Fruit fly (Drosophila melanogaster) whole organism, embryonic: ENCODE data around the gene CG34384.

Experiments used
- Antp ChIP-seq: fragments of 200-800 bp; sonication (Bioruptor generic); optimal IDR thresholded peaks from 3 replicates; lab custom pipeline; 2016; ENCODE audit warnings: missing biosample characterization, missing genetic modification characterization
- Atf6 ChIP-seq: fragments of 200-800 bp; sonication (Bioruptor generic); IDR thresholded peaks from 2 replicates; pipeline ENCODE4 v1.3.6; 2022; ENCODE audit warnings: missing biosample characterization, missing genetic modification characterization
- Awh ChIP-seq: fragments of 200-800 bp; sonication (Bioruptor generic); IDR thresholded peaks from 2 replicates; pipeline ENCODE4, ENCODE4 v1.3.6; 2022; ENCODE audit warnings: missing biosample characterization, missing genetic modification characterization
- C15 ChIP-seq: fragments of 200-800 bp; sonication (Bioruptor generic); IDR thresholded peaks from 3 replicates; pipeline ENCODE4 v1.3.6; 2022; ENCODE audit warnings: missing biosample characterization, missing genetic modification characterization
- CG10543 ChIP-seq: fragments of 200-800 bp; sonication (Bioruptor generic); optimal IDR thresholded peaks from 3 replicates; lab custom pipeline; 2017; ENCODE audit warnings: missing biosample characterization, mild to moderate bottlenecking, missing genetic modification characterization, moderate library complexity
- CG10979 ChIP-seq: fragments of 200-800 bp; sonication (Bioruptor generic); optimal IDR thresholded peaks from 2 replicates; lab custom pipeline; 2018; ENCODE audit warnings: missing biosample characterization, mild to moderate bottlenecking, missing genetic modification characterization, moderate library complexity
- CG11560 ChIP-seq: fragments of 200-800 bp; sonication (Bioruptor generic); IDR thresholded peaks from 3 replicates; pipeline ENCODE4 v1.3.6; 2022; ENCODE audit warnings: missing biosample characterization, missing genetic modification characterization
- CG11696 ChIP-seq: fragments of 200-800 bp; sonication (Bioruptor generic); IDR thresholded peaks from 2 replicates; pipeline ENCODE4 v1.3.6; 2022; ENCODE audit warnings: missing biosample characterization, missing genetic modification characterization
- CG12104 ChIP-seq: fragments of 200-800 bp; sonication (Bioruptor generic); optimal IDR thresholded peaks from 3 replicates; lab custom pipeline; 2016; ENCODE audit warnings: missing biosample characterization, missing genetic modification characterization
- CG12236 ChIP-seq: fragments of 200-800 bp; sonication (Bioruptor generic); optimal IDR thresholded peaks from 2 replicates; lab custom pipeline; 2016; ENCODE audit warnings: missing biosample characterization, missing genetic modification characterization
- CG13123 ChIP-seq: fragments of 200-800 bp; sonication (Bioruptor generic); optimal IDR thresholded peaks from 2 replicates; lab custom pipeline; 2016; ENCODE audit warnings: missing biosample characterization, missing genetic modification characterization
- CG14667 ChIP-seq: fragments of 200-800 bp; sonication (Bioruptor generic); IDR thresholded peaks from 2 replicates; pipeline ENCODE4 v1.3.6; 2022; ENCODE audit warnings: missing biosample characterization, missing genetic modification characterization
- CG14710 ChIP-seq: fragments of 200-800 bp; sonication (Bioruptor generic); optimal IDR thresholded peaks from 3 replicates; lab custom pipeline; 2019; ENCODE audit warnings: missing biosample characterization, mild to moderate bottlenecking, missing genetic modification characterization, moderate library complexity
- CG16779 ChIP-seq: fragments of 200-800 bp; sonication (Bioruptor generic); IDR thresholded peaks from 2 replicates; pipeline ENCODE4 v1.3.6; 2022; ENCODE audit warnings: missing biosample characterization, missing genetic modification characterization
- CG17328 ChIP-seq: fragments of 200-800 bp; sonication (Bioruptor generic); IDR thresholded peaks from 2 replicates; pipeline ENCODE4 v1.3.6; 2022; ENCODE audit warnings: missing biosample characterization, missing genetic modification characterization
- CG17361 ChIP-seq: fragments of 200-800 bp; sonication (Bioruptor generic); IDR thresholded peaks from 3 replicates; pipeline ENCODE4 v1.3.6; 2022; ENCODE audit warnings: missing biosample characterization, missing genetic modification characterization
- CG17385 ChIP-seq: fragments of 200-800 bp; sonication (Bioruptor generic); optimal IDR thresholded peaks from 3 replicates; lab custom pipeline; 2018; ENCODE audit warnings: missing biosample characterization, mild to moderate bottlenecking, missing genetic modification characterization
- CG30431 ChIP-seq: fragments of 200-800 bp; sonication (Bioruptor generic); optimal IDR thresholded peaks from 2 replicates; lab custom pipeline; 2017; ENCODE audit warnings: missing biosample characterization, missing genetic modification characterization
- CG31365 ChIP-seq: fragments of 200-800 bp; sonication (Bioruptor generic); optimal IDR thresholded peaks from 2 replicates; lab custom pipeline; 2018; ENCODE audit warnings: missing biosample characterization, mild to moderate bottlenecking, missing genetic modification characterization
- CG32532 ChIP-seq: fragments of 200-800 bp; sonication (Bioruptor generic); IDR thresholded peaks from 2 replicates; pipeline ENCODE4 v1.3.6; 2022; ENCODE audit warnings: missing biosample characterization, missing genetic modification characterization
- CG3995 ChIP-seq: fragments of 200-800 bp; sonication (Bioruptor generic); optimal IDR thresholded peaks from 3 replicates; lab custom pipeline; 2016; ENCODE audit warnings: missing biosample characterization, missing genetic modification characterization
- CG5245 ChIP-seq: fragments of 200-800 bp; sonication (Bioruptor generic); optimal IDR thresholded peaks from 3 replicates; lab custom pipeline; 2016; ENCODE audit warnings: missing biosample characterization, missing genetic modification characterization
- CG7786 ChIP-seq: fragments of 200-800 bp; sonication (Bioruptor generic); optimal IDR thresholded peaks from 2 replicates; lab custom pipeline; 2016; ENCODE audit warnings: missing biosample characterization, missing genetic modification characterization
- CG8944 ChIP-seq: fragments of 200-800 bp; sonication (Bioruptor generic); optimal IDR thresholded peaks from 3 replicates; lab custom pipeline; 2016; ENCODE audit warnings: missing biosample characterization, missing genetic modification characterization
- Gsc ChIP-seq: fragments of 200-800 bp; sonication (Bioruptor generic); IDR thresholded peaks from 2 replicates; pipeline ENCODE4 v1.3.6; 2022; ENCODE audit warnings: missing biosample characterization, missing genetic modification characterization
- Gug ChIP-seq: fragments of 200-800 bp; sonication (Bioruptor generic); IDR thresholded peaks from 4 replicates; pipeline ENCODE4 v1.3.6; 2022; ENCODE audit warnings: missing biosample characterization, missing genetic modification characterization
- HHEX ChIP-seq: fragments of 200-800 bp; sonication (Bioruptor generic); optimal IDR thresholded peaks from 3 replicates; lab custom pipeline; 2017; ENCODE audit warnings: missing biosample characterization, mild to moderate bottlenecking, missing genetic modification characterization, missing genetic modification reagents
- Hr51 ChIP-seq, 2 experiments: fragments of 200-800 bp; sonication (Bioruptor generic); optimal IDR thresholded peaks; 2 replicates in 1 of 2; 3 replicates in 1 of 2; lab custom pipeline; 2016 to 2018; ENCODE audit warnings: missing biosample characterization in 2 of 2, missing genetic modification characterization in 2 of 2, mild to moderate bottlenecking in 1 of 2, moderate library complexity in 1 of 2
- Max ChIP-seq: fragments of 200-800 bp; sonication (Bioruptor generic); optimal IDR thresholded peaks from 2 replicates; lab custom pipeline; 2016; ENCODE audit warnings: missing biosample characterization, mild to moderate bottlenecking, missing genetic modification characterization
- Mrtf ChIP-seq: fragments of 200-800 bp; sonication (Bioruptor generic); IDR thresholded peaks from 3 replicates; pipeline ENCODE4 v1.3.6; 2022; ENCODE audit warnings: missing biosample characterization, missing genetic modification characterization
- NC2α ChIP-seq: fragments of 200-800 bp; sonication (Bioruptor generic); optimal IDR thresholded peaks from 2 replicates; lab custom pipeline; 2016; ENCODE audit warnings: missing biosample characterization, missing genetic modification characterization
- Six4 ChIP-seq: fragments of 200-800 bp; sonication (Bioruptor generic); optimal IDR thresholded peaks from 2 replicates; lab custom pipeline; 2016; ENCODE audit warnings: missing biosample characterization, missing genetic modification characterization
- Spps ChIP-seq: fragments of 200-800 bp; sonication (Bioruptor generic); optimal IDR thresholded peaks from 2 replicates; lab custom pipeline; 2018; ENCODE audit warnings: missing biosample characterization, mild to moderate bottlenecking, missing genetic modification characterization
- ase ChIP-seq: fragments of 200-800 bp; sonication (Bioruptor generic); IDR thresholded peaks from 3 replicates; pipeline ENCODE4 v1.3.6; 2022; ENCODE audit warnings: missing biosample characterization, missing genetic modification characterization
- bsh ChIP-seq, 2 experiments: fragments of 200-800 bp; sonication (Bioruptor generic); optimal IDR thresholded peaks; 2 replicates each; lab custom pipeline; 2017 to 2018; ENCODE audit warnings: mild to moderate bottlenecking in 2 of 2, missing biosample characterization in 2 of 2, missing genetic modification characterization in 2 of 2, moderate library complexity in 1 of 2
- cato ChIP-seq: fragments of 200-800 bp; sonication (Bioruptor generic); optimal IDR thresholded peaks from 2 replicates; lab custom pipeline; 2016; ENCODE audit warnings: missing biosample characterization, missing genetic modification characterization, borderline replicate concordance
- croc ChIP-seq: fragments of 200-800 bp; sonication (Bioruptor generic); conservative IDR thresholded peaks from 3 replicates; pipeline ENCODE4 v1.3.6; 2022; ENCODE audit warnings: missing biosample characterization, missing genetic modification characterization
- dmrt11E ChIP-seq: fragments of 200-800 bp; sonication (Bioruptor generic); optimal IDR thresholded peaks from 3 replicates; lab custom pipeline; 2018; ENCODE audit warnings: missing biosample characterization, mild to moderate bottlenecking, missing genetic modification characterization, moderate library complexity
- fu2 ChIP-seq: fragments of 200-800 bp; sonication (Bioruptor generic); optimal IDR thresholded peaks from 2 replicates; lab custom pipeline; 2016; ENCODE audit warnings: missing biosample characterization, missing genetic modification characterization
- inv ChIP-seq: fragments of 200-800 bp; sonication (Bioruptor generic); IDR thresholded peaks from 2 replicates; pipeline ENCODE4 v1.3.6; 2022; ENCODE audit warnings: missing biosample characterization, missing genetic modification characterization; ENCODE audit not compliant: partially characterized antibody
- mirr ChIP-seq: fragments of 200-800 bp; sonication (Bioruptor generic); optimal IDR thresholded peaks from 3 replicates; lab custom pipeline; 2018; ENCODE audit warnings: missing biosample characterization, mild to moderate bottlenecking, missing genetic modification characterization
- otp ChIP-seq: fragments of 200-800 bp; sonication (Bioruptor generic); IDR thresholded peaks from 3 replicates; pipeline ENCODE4, ENCODE4 v1.3.6; 2022; ENCODE audit warnings: missing biosample characterization, missing genetic modification characterization
- sens-2 ChIP-seq: fragments of 200-800 bp; sonication (Bioruptor generic); IDR thresholded peaks from 2 replicates; pipeline ENCODE4 v1.3.6; 2022; ENCODE audit warnings: missing biosample characterization, missing genetic modification characterization
- shn ChIP-seq: fragments of 200-800 bp; sonication (Bioruptor generic); optimal IDR thresholded peaks from 3 replicates; lab custom pipeline; 2016; ENCODE audit warnings: missing biosample characterization, missing genetic modification characterization
- slbo ChIP-seq: fragments of 200-800 bp; sonication (Bioruptor generic); IDR thresholded peaks from 2 replicates; pipeline ENCODE4 v1.3.6; 2022; ENCODE audit warnings: missing biosample characterization, missing genetic modification characterization
- slp2 ChIP-seq: fragments of 200-800 bp; sonication (Bioruptor generic); optimal IDR thresholded peaks from 2 replicates; lab custom pipeline; 2016; ENCODE audit warnings: missing biosample characterization, missing genetic modification characterization
- sob ChIP-seq: fragments of 200-800 bp; sonication (Bioruptor generic); IDR thresholded peaks from 2 replicates; pipeline ENCODE4 v1.3.6; 2022; ENCODE audit warnings: missing biosample characterization, missing genetic modification characterization
- tio ChIP-seq: fragments of 200-800 bp; sonication (Bioruptor generic); optimal IDR thresholded peaks from 2 replicates; lab custom pipeline; 2017; ENCODE audit warnings: missing biosample characterization, missing genetic modification characterization, inconsistent platforms
- wek ChIP-seq: fragments of 200-800 bp; sonication (Bioruptor generic); optimal IDR thresholded peaks from 3 replicates; lab custom pipeline; 2018; ENCODE audit warnings: missing biosample characterization, mild to moderate bottlenecking, missing genetic modification characterization, moderate library complexity

The CG34384 gene

DNA sequence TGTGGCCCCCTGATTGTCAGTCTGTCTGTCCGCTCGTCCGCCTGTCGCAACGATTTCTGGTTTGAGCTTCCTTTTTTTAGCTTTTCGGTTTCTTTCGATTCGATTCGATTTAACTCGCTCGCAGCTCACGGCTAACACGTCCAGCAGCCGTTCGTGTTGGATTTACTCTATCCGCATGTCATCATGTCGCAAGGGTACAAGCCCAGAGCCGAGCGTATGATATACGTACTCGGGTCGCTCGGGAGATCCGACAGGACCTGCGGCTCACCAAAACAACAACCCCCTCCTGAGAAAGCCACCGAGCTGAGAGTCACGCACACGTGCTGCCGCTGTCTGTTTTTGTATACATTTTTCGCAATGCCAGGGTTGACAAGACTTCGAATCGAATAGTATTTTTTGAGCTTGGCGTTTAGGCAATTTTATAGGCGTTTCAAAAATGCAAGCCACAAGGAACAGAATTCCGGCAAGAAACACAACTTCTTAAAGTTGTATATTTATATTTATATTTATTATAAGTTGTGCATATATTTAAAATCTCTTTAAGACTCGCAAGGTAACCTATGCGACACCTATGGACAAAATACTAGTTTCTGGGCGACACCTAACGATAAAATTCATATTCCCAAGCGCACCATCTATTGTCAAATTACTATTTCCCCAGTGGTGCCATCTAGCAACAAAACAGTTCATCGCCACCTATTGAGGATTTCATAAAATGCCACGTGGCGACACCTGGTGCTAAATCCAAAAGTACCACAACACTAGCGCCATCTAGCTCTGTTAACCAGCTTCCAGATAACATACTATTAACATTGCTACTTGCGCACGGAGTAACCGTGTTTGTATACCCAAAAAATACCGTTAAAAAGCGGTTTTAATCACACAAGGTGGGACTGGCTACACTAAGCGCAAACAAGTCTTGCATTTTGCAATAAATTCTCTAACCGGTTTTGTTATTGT is 4.2 kb upstream of the CG34384 start, which contains the start of the genes CG2993 and sgll (continued):
- TF ChIP-seq CG17328, result peak; percentile 92
- TF ChIP-seq cato (GFP tag; lab: Kevin White, UChicago), result peak; percentile 84
- peak; percentile 95 for TF ChIP-seq otp (GFP tag; lab: Robert Waterston, UW)
- TF ChIP-seq CG7786 (GFP tag; lab: Kevin White, UChicago), result peak; percentile 88
- TF ChIP-seq CG14710 (tag; lab: Kevin White, UChicago), result no peak
- TF ChIP-seq CG10543 (GFP tag; lab: Kevin White, UChicago), result peak; percentile 74
- peak; percentile 98 for TF ChIP-seq CG5245 (GFP tag; lab: Kevin White, UChicago)
- TF ChIP-seq Mrtf (GFP tag; lab: Robert Waterston, UW), result peak; percentile 96
- TF ChIP-seq ase (GFP tag; lab: Robert Waterston, UW), result peak; percentile 93
- TF ChIP-seq CG8944 (GFP tag; lab: Kevin White, UChicago), result peak; percentile 97
- peak; percentile 85 for TF ChIP-seq sens-2
- TF ChIP-seq Spps (tag; lab: Kevin White, UChicago), result no peak
- TF ChIP-seq Gsc, result peak; percentile 81
- TF ChIP-seq CG3995 (GFP tag; lab: Kevin White, UChicago), result peak; percentile 25
- peak; percentile 70 for TF ChIP-seq CG17385 (GFP tag; lab: Kevin White, UChicago)
- TF ChIP-seq CG12236 (GFP tag; lab: Kevin White, UChicago), result peak; percentile 83
- peak; percentile 92 for TF ChIP-seq CG10979 (tag; lab: Kevin White, UChicago)
- peak; percentile 87 for TF ChIP-seq Six4 (GFP tag; lab: Kevin White, UChicago)
- TF ChIP-seq CG31365 (tag; lab: Kevin White, UChicago), result peak; percentile 75
- TF ChIP-seq Antp (GFP tag; lab: Kevin White, UChicago), result peak; percentile 97
- peak; percentile 87 for TF ChIP-seq dmrt11E (tag; lab: Kevin White, UChicago)
- TF ChIP-seq croc (GFP tag; lab: Robert Waterston, UW), result peak; percentile 86
- TF ChIP-seq HHEX (GFP tag; lab: Kevin White, UChicago), result peak; percentile 79
- no peak; the same call in 2 of the 3 replicates for TF ChIP-seq C15
- TF ChIP-seq CG17361 (GFP tag; lab: Robert Waterston, UW), result peak; percentile 89; the same call in 2 of the 3 replicates
- peak in 1 of 2 experiments; percentile 87 for TF ChIP-seq bsh (GFP tag; optimal IDR thresholded peaks at IDR 0.05; lab: Kevin White, UChicago)
- peak; percentile 83 for TF ChIP-seq CG13123 (GFP tag; lab: Kevin White, UChicago)
- TF ChIP-seq CG16779 (GFP tag; lab: Robert Waterston, UW), result peak; percentile 90
- peak; percentile 98 for TF ChIP-seq slbo (GFP tag; lab: Robert Waterston, UW)
- TF ChIP-seq CG12104 (GFP tag; lab: Kevin White, UChicago), result peak; percentile 65
- peak; percentile 54; the same call in 1 of the 2 replicates for TF ChIP-seq Atf6 (GFP tag; lab: Robert Waterston, UW)
- peak; percentile 92 for TF ChIP-seq shn (GFP tag; lab: Kevin White, UChicago)
- peak; percentile 73 for TF ChIP-seq Max (GFP tag; lab: Kevin White, UChicago)
- peak; percentile 81 for TF ChIP-seq NC2α
- TF ChIP-seq CG11696 (GFP tag; lab: Robert Waterston, UW), result peak; percentile 82
- peak; percentile 92 for TF ChIP-seq Awh (GFP tag; lab: Robert Waterston, UW)
- peak; percentile 91 for TF ChIP-seq CG30431 (GFP tag; lab: Kevin White, UChicago)
- peak; percentile 94 for TF ChIP-seq Gug (GFP tag; lab: Robert Waterston, UW)
- peak; percentile 73 to 93 for TF ChIP-seq Hr51 (GFP tag; optimal IDR thresholded peaks at IDR 0.05; lab: Kevin White, UChicago)
- TF ChIP-seq sob, result peak; percentile 92
- TF ChIP-seq tio, result peak; percentile 89
- peak; percentile 91 for TF ChIP-seq slp2 (GFP tag; lab: Kevin White, UChicago)
- TF ChIP-seq wek (GFP tag; lab: Kevin White, UChicago), result peak; percentile 62
- TF ChIP-seq inv (GFP tag; lab: Robert Waterston, UW), result no peak; the same call in 1 of the 2 replicates
- peak; percentile 95 for TF ChIP-seq CG14667 (GFP tag; lab: Robert Waterston, UW)
- peak; percentile 83 for TF ChIP-seq fu2 (GFP tag; lab: Kevin White, UChicago)
- TF ChIP-seq mirr (GFP tag; lab: Kevin White, UChicago), result peak; percentile 89
- TF ChIP-seq CG32532 (GFP tag; lab: Robert Waterston, UW), result peak; percentile 99
- TF ChIP-seq CG11560 (tag; lab: Robert Waterston, UW), result peak; percentile 87
